Worm (Caenorhabditis elegans) whole organism, mixed stage, embryonic: ENCODE data around the gene F28A10.8.

Experiments used
- M03D4.4 ChIP-seq: sonication (generic microtip); optimal IDR thresholded peaks from 2 replicates; lab custom pipeline; 2017; ENCODE audit warnings: mild to moderate bottlenecking, missing genetic modification characterization, missing compliant biosample characterization
- bed-3 ChIP-seq: fragments of 200-800 bp; sonication (Bioruptor generic); optimal IDR thresholded peaks from 3 replicates; lab custom pipeline; 2018; ENCODE audit warnings: mild to moderate bottlenecking, missing genetic modification characterization, moderate library complexity, missing compliant biosample characterization
- ceh-43 ChIP-seq: fragments of 200-800 bp; sonication (Bioruptor generic); optimal IDR thresholded peaks from 2 replicates; lab custom pipeline; 2018; ENCODE audit warnings: mild to moderate bottlenecking, missing genetic modification characterization, moderate library complexity, missing compliant biosample characterization
- ces-1 ChIP-seq: fragments of 150-350 bp; optimal IDR thresholded peaks from 2 replicates; lab custom pipeline; 2014; ENCODE audit warnings: missing biosample characterization, missing genetic modification reagents, missing genetic modification characterization
- lin-13 ChIP-seq: fragments of 150-350 bp; optimal IDR thresholded peaks from 2 replicates; lab custom pipeline; 2014; ENCODE audit warnings: missing biosample characterization, missing genetic modification characterization
- lsy-2 ChIP-seq: fragments of 150-350 bp; optimal IDR thresholded peaks from 2 replicates; lab custom pipeline; 2014; ENCODE audit warnings: missing biosample characterization, missing genetic modification characterization
- nhr-12 ChIP-seq: fragments of 150-350 bp; optimal IDR thresholded peaks from 2 replicates; lab custom pipeline; 2014; ENCODE audit warnings: missing biosample characterization, missing genetic modification characterization
- nhr-28 ChIP-seq: fragments of 150-350 bp; optimal IDR thresholded peaks from 2 replicates; lab custom pipeline; 2014; ENCODE audit warnings: missing biosample characterization, missing genetic modification characterization
- snpc-4 ChIP-seq: fragments of 150-350 bp; optimal IDR thresholded peaks from 2 replicates; lab custom pipeline; 2014; ENCODE audit warnings: missing biosample characterization, missing genetic modification characterization
- sptf-1 ChIP-seq: sonication (generic microtip); optimal IDR thresholded peaks from 2 replicates; lab custom pipeline; 2017; ENCODE audit warnings: mild to moderate bottlenecking, missing genetic modification characterization, moderate library complexity, missing compliant biosample characterization
- unc-62 ChIP-seq: fragments of 150-350 bp; optimal IDR thresholded peaks from 2 replicates; lab custom pipeline; 2014; ENCODE audit warnings: missing biosample characterization, missing genetic modification reagents, missing genetic modification characterization
- ztf-11 ChIP-seq: fragments of 150-350 bp; optimal IDR thresholded peaks from 2 replicates; lab custom pipeline; 2014; ENCODE audit warnings: missing biosample characterization, missing genetic modification characterization

- no peak for TF ChIP-seq ceh-43
- TF ChIP-seq ces-1 (GFP tag; lab: Kevin White, UChicago) = no peak
- TF ChIP-seq bed-3 (GFP tag; lab: Kevin White, UChicago) = no peak
- no peak for TF ChIP-seq snpc-4 (tag; lab: Kevin White, UChicago)
- no peak for TF ChIP-seq nhr-12 (tag; lab: Kevin White, UChicago)
- TF ChIP-seq unc-62 = no peak
- no peak for TF ChIP-seq lin-13 (tag; lab: Kevin White, UChicago)
- no peak for TF ChIP-seq sptf-1 (tag; lab: Kevin White, UChicago)
- no peak for TF ChIP-seq lsy-2 (tag; lab: Kevin White, UChicago)
- TF ChIP-seq M03D4.4 (tag; lab: Kevin White, UChicago) = no peak
- no peak for TF ChIP-seq ztf-11 (tag; lab: Kevin White, UChicago)
- TF ChIP-seq nhr-28 (tag; lab: Kevin White, UChicago) = no peak
Observed at ce11 chrII:825521-825920, 12.8 kb downstream of the F28A10.8 start, which contains the start of gene F28A10.1.
